Worm (Caenorhabditis elegans) whole organism, mixed stage, embryonic: ENCODE measurements around the gene F54E7.9.

Experiments used
- M03D4.4 ChIP-seq: sonication (generic microtip); optimal IDR thresholded peaks from 2 replicates; lab custom pipeline; 2017; ENCODE audit warnings: mild to moderate bottlenecking, missing genetic modification characterization, missing compliant biosample characterization
- bed-3 ChIP-seq: fragments of 200-800 bp; sonication (Bioruptor generic); optimal IDR thresholded peaks from 3 replicates; lab custom pipeline; 2018; ENCODE audit warnings: mild to moderate bottlenecking, missing genetic modification characterization, moderate library complexity, missing compliant biosample characterization
- blmp-1 ChIP-seq: fragments of 150-350 bp; optimal IDR thresholded peaks from 2 replicates; lab custom pipeline; 2014; ENCODE audit warnings: missing biosample characterization, missing genetic modification characterization
- ceh-39 ChIP-seq: fragments of 150-350 bp; optimal IDR thresholded peaks from 2 replicates; lab custom pipeline; 2014; ENCODE audit warnings: missing biosample characterization, missing genetic modification characterization
- ceh-43 ChIP-seq: fragments of 200-800 bp; sonication (Bioruptor generic); optimal IDR thresholded peaks from 2 replicates; lab custom pipeline; 2018; ENCODE audit warnings: mild to moderate bottlenecking, missing genetic modification characterization, moderate library complexity, missing compliant biosample characterization
- ceh-83 ChIP-seq: fragments of 200-800 bp; sonication (Bioruptor generic); optimal IDR thresholded peaks from 2 replicates; lab custom pipeline; 2018; ENCODE audit warnings: mild to moderate bottlenecking, missing genetic modification characterization, missing compliant biosample characterization
- ces-1 ChIP-seq: fragments of 150-350 bp; optimal IDR thresholded peaks from 2 replicates; lab custom pipeline; 2014; ENCODE audit warnings: missing biosample characterization, missing genetic modification reagents, missing genetic modification characterization
- elt-1 ChIP-seq: sonication (generic microtip); optimal IDR thresholded peaks from 2 replicates; lab custom pipeline; 2017; ENCODE audit warnings: missing genetic modification characterization, mild to moderate bottlenecking, missing compliant biosample characterization, antibody characterized with exemption, moderate library complexity, borderline replicate concordance; ENCODE audit not compliant: insufficient read depth
- elt-3 ChIP-seq: fragments of 150-350 bp; optimal IDR thresholded peaks from 2 replicates; lab custom pipeline; 2014; ENCODE audit warnings: missing biosample characterization, missing genetic modification characterization
- flh-1 ChIP-seq: fragments of 200-800 bp; sonication (Bioruptor generic); optimal IDR thresholded peaks from 2 replicates; lab custom pipeline; 2018; ENCODE audit warnings: mild to moderate bottlenecking, missing genetic modification characterization, moderate library complexity, missing compliant biosample characterization
- ham-2 ChIP-seq: fragments of 200-800 bp; sonication (Bioruptor generic); optimal IDR thresholded peaks from 2 replicates; lab custom pipeline; 2018; ENCODE audit warnings: mild to moderate bottlenecking, missing genetic modification characterization, missing compliant biosample characterization
- hlh-1 ChIP-seq: fragments of 150-350 bp; optimal IDR thresholded peaks from 2 replicates; lab custom pipeline; 2014; ENCODE audit warnings: missing biosample characterization, missing genetic modification reagents, missing genetic modification characterization
- lin-13 ChIP-seq: fragments of 150-350 bp; optimal IDR thresholded peaks from 2 replicates; lab custom pipeline; 2014; ENCODE audit warnings: missing biosample characterization, missing genetic modification characterization
- mab-5 ChIP-seq: fragments of 150-350 bp; optimal IDR thresholded peaks from 2 replicates; lab custom pipeline; 2014; ENCODE audit warnings: missing biosample characterization, missing genetic modification characterization
- mep-1 ChIP-seq: fragments of 150-350 bp; optimal IDR thresholded peaks from 2 replicates; lab custom pipeline; 2017; ENCODE audit warnings: missing biosample characterization, missing genetic modification reagents, missing genetic modification characterization, inconsistent platforms
- mls-2 ChIP-seq: sonication (generic microtip); optimal IDR thresholded peaks from 2 replicates; lab custom pipeline; 2016; ENCODE audit warnings: mild to moderate bottlenecking, missing genetic modification characterization, moderate library complexity, missing compliant biosample characterization
- nhr-2 ChIP-seq: fragments of 150-350 bp; optimal IDR thresholded peaks from 2 replicates; lab custom pipeline; 2014; ENCODE audit warnings: missing biosample characterization, missing genetic modification characterization
- nhr-237 ChIP-seq: fragments of 150-350 bp; optimal IDR thresholded peaks from 2 replicates; lab custom pipeline; 2014; ENCODE audit warnings: missing biosample characterization, missing genetic modification characterization
- nhr-76 ChIP-seq: sonication (generic microtip); optimal IDR thresholded peaks from 2 replicates; lab custom pipeline; 2017; ENCODE audit warnings: missing biosample characterization, missing genetic modification characterization
- sem-2 ChIP-seq: fragments of 200-800 bp; sonication (Bioruptor generic); optimal IDR thresholded peaks from 2 replicates; lab custom pipeline; 2018; ENCODE audit warnings: mild to moderate bottlenecking, missing genetic modification characterization, missing compliant biosample characterization
- snpc-4 ChIP-seq: fragments of 150-350 bp; optimal IDR thresholded peaks from 2 replicates; lab custom pipeline; 2014; ENCODE audit warnings: missing biosample characterization, missing genetic modification characterization
- sptf-1 ChIP-seq: sonication (generic microtip); optimal IDR thresholded peaks from 2 replicates; lab custom pipeline; 2017; ENCODE audit warnings: mild to moderate bottlenecking, missing genetic modification characterization, moderate library complexity, missing compliant biosample characterization
- tbx-8 ChIP-seq: fragments of 200-800 bp; sonication (Bioruptor generic); optimal IDR thresholded peaks from 2 replicates; lab custom pipeline; 2018; ENCODE audit warnings: mild to moderate bottlenecking, missing genetic modification characterization, moderate library complexity, missing compliant biosample characterization
- unc-120 ChIP-seq: sonication (generic microtip); optimal IDR thresholded peaks from 2 replicates; lab custom pipeline; 2017; ENCODE audit warnings: missing genetic modification characterization, missing compliant biosample characterization; ENCODE audit not compliant: poor library complexity, severe bottlenecking
- unc-39 ChIP-seq: fragments of 150-350 bp; optimal IDR thresholded peaks from 2 replicates; lab custom pipeline; 2014; ENCODE audit warnings: missing biosample characterization, missing genetic modification characterization
- zip-8 ChIP-seq: fragments of 150-350 bp; optimal IDR thresholded peaks from 2 replicates; lab custom pipeline; 2014; ENCODE audit warnings: missing biosample characterization, missing genetic modification characterization
- ztf-11 ChIP-seq: fragments of 150-350 bp; optimal IDR thresholded peaks from 2 replicates; lab custom pipeline; 2014; ENCODE audit warnings: missing biosample characterization, missing genetic modification characterization

Gene F54E7.9

DNA sequence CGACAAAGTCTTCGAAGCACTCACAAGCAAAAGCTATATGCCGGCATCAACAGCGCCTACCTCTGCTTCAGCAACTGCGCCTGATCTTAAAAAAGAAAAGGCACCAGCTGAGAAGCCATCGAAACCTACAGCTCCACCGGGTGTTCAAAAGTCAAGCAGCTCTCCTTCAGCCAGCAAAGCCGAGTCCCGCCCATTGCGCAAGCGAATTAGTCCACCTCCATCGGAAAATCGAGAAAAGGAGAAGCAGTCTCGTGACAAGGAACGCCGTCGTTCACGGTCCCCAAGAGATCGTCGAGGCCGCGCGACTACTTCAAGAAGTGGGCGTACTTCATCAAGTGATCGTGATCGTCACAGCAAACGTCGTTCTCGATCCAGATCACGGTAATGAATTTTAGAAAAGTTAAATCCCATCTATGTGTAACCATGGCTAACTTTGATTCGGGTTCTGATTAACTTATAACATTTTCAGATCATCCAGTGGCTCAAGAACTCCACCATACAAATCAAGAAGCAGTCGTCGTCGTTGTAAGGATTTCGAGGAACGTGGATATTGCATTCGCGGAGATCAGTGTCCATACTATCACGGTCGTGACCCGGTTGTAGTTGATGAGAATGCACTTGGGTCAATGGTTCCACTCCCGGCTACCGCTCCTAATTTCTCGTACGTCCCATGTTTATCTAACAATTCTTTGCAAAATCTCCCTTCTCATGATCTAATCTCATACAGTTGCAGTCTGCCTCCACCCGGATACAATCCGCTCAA lies 34.4 kb upstream of the F54E7.9 start:
- TF ChIP-seq nhr-237 (tag; lab: Kevin White, UChicago) (no peak), unc-120 (no peak), ceh-43 (no peak), blmp-1 (tag; lab: Kevin White, UChicago) (no peak), hlh-1 (tag; lab: Kevin White, UChicago) (no peak), bed-3 (GFP tag; lab: Kevin White, UChicago) (no peak)

DNA sequence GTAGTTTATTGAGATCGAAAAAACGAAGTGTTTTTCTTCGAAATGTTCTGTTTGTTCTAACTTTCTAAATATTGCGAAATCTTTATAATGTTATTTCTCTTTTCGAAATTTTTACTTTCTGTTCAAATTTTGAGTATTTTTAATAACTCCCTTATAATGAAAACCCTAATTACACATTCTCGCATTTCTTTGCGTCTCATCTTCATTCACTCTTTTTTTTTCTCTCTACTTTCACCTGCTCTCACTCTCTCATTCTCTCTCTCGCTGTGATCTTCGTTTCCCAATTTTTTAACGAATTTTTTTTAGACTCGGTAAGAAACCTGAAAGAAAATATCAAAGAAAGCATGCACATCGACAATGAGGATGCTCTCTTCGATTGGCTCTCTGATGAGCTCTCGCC lies 33.6 kb upstream of the F54E7.9 start, which contains the start of gene rbm-26:
Gene rbm-26 (plus strand): TSS at position 301 of the 400 bp plus-strand sequence.
- TF ChIP-seq ztf-11 (tag; lab: Kevin White, UChicago) (no peak), unc-120 (no peak), mep-1 (tag; lab: Kevin White, UChicago) (no peak), ham-2 (no peak), mls-2 (tag; lab: Kevin White, UChicago) (no peak), elt-1 (tag; lab: Kevin White, UChicago) (no peak), flh-1 (GFP tag; lab: Kevin White, UChicago) (no peak), tbx-8 (no peak), ceh-39 (tag; lab: Kevin White, UChicago) (no peak), nhr-2 (tag; lab: Kevin White, UChicago) (no peak), ces-1 (GFP tag; lab: Kevin White, UChicago) (no peak), snpc-4 (no peak), mab-5 (tag; lab: Kevin White, UChicago) (no peak), nhr-237 (tag; lab: Kevin White, UChicago) (no peak), hlh-1 (tag; lab: Kevin White, UChicago) (no peak), unc-39 (tag; lab: Kevin White, UChicago) (no peak), ceh-83 (GFP tag; lab: Kevin White, UChicago) (no peak), sem-2 (GFP tag; lab: Kevin White, UChicago) (no peak), nhr-76 (tag; lab: Kevin White, UChicago) (no peak)

DNA sequence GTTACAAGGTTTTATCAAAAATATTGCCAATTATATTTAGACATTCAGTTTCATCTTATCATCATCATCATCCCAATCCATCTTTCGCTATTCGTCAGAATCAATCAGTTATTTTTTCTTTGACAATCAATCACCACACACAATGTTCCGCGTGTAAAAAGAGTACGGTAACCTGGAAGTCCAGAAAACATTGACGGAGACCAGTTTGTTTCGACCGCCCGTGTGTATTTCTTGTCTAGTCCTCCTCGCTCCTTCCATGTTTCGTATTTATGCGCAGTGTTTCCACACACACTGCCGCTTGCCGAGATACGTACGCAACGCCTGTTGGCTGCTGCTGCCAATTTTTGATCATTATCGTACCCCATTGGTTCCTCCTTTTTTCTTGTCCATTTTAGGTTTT lies 33.0 kb upstream of the F54E7.9 start:
- TF ChIP-seq hlh-1 (tag; lab: Kevin White, UChicago), result no peak
- no peak for TF ChIP-seq elt-3 (tag; lab: Kevin White, UChicago)
- TF ChIP-seq mep-1 (tag; lab: Kevin White, UChicago), result peak; percentile 28
- peak; percentile 25 for TF ChIP-seq sptf-1 (tag; lab: Kevin White, UChicago)
- peak; percentile 28 for TF ChIP-seq ham-2

DNA sequence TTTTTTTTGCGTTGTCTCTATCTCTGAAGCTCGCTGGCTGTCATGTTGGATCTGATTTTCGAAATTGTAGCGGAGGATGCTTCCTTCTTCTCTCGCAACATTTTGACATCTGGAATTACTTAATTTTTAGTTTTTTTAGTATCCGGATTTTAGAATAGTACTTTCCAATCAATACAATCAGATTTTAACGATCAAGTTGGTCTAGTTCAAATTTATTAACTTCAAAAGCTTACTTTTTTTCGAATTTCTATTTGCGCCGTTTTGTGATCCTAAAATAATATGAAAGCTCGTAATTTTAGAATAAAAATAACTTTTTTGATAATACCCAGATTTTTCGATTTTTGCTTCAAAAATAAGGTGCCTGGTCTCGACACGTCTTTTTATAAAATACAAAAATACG lies 32.4 kb upstream of the F54E7.9 start, which contains the start of gene B0336.12:
Gene B0336.12 (minus strand): TSS at position 101 of the 400 bp plus-strand sequence.
- no peak for TF ChIP-seq mep-1 (tag; lab: Kevin White, UChicago)
- TF ChIP-seq ztf-11 (tag; lab: Kevin White, UChicago), result no peak
- no peak for TF ChIP-seq zip-8 (tag; lab: Kevin White, UChicago)
- no peak for TF ChIP-seq snpc-4

DNA sequence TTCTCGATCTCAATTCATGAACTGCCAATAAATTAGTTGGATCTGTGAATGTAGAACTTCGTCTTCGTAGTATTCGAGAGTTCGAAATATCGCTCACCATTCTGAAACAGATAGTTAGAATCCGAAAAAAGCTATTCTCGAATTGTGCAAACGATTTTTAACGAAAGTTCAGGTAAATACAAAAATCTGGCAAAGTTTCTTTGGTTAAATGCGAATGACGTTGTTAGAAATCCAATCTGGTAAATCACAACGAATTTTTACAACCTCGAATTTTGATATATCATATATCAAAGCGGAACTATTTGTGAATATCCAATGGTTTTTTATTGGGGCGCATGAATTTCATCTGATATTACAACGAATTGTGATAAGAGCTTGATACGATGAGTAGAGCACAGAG lies 31.5 kb upstream of the F54E7.9 start, which contains the start of gene hpo-28:
Gene hpo-28 (minus strand): TSS at position 101 of the 400 bp plus-strand sequence.
- no peak for TF ChIP-seq bed-3 (GFP tag; lab: Kevin White, UChicago)
- TF ChIP-seq hlh-1 (tag; lab: Kevin White, UChicago), result peak; percentile 9
- TF ChIP-seq tbx-8, result no peak

DNA sequence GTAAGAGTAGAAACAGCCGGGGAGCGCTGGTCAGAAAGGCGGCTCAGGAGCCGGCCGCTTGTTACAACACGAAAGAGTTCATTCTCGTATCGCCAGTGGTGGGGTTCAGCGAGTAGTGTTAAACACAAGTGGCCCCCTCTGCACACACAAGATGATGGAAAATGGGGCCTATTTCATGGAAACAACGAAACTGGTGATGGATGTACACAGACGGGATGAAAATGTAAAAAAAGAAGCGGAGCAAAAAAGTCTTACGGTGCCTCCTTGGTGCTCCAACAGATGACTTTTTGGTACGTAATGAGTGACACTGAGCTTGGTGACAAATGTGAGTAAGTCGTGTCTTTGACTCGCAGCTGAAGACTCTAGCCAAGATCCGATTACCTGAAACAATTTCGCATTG lies 30.3 kb upstream of the F54E7.9 start:
- TF ChIP-seq unc-120 (peak; percentile 31), lin-13 (tag; lab: Kevin White, UChicago) (no peak), nhr-237 (tag; lab: Kevin White, UChicago) (no peak), hlh-1 (tag; lab: Kevin White, UChicago) (peak; percentile 22)

DNA sequence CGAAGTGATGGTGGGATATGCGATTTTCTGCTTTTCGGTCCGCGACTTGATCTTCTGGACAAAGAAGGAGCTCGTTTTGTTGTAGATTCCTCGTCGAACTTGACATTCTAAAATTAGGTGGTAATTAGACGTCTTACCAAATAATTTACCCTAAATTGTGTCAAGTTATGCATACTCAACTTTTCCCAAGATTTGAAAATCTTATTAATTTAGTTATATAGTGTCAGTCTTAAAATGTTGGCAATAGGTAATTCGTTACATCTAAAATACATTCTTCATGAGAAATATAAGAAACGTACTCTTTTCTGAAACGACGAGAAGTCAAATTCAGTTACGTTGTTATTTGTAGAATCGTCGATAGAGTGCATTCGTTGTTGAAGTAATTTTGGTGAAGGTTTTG lies 29.9 kb upstream of the F54E7.9 start:
- TF ChIP-seq ham-2 (no peak), M03D4.4 (tag; lab: Kevin White, UChicago) (no peak), sptf-1 (tag; lab: Kevin White, UChicago) (no peak), sem-2 (GFP tag; lab: Kevin White, UChicago) (no peak), ztf-11 (tag; lab: Kevin White, UChicago) (no peak), nhr-237 (tag; lab: Kevin White, UChicago) (no peak), elt-3 (tag; lab: Kevin White, UChicago) (no peak), ces-1 (GFP tag; lab: Kevin White, UChicago) (no peak), elt-1 (tag; lab: Kevin White, UChicago) (no peak), mls-2 (tag; lab: Kevin White, UChicago) (no peak)
- TF ChIP-seq, all 35 proteins: peak for 0
